Worm (Caenorhabditis elegans) whole organism, mixed stage, embryonic: ENCODE measurements around the gene aly-3.

Experiments
- bed-3 ChIP-seq: fragments of 200-800 bp; sonication (Bioruptor generic); optimal IDR thresholded peaks from 3 replicates; lab custom pipeline; 2018; ENCODE audit warnings: mild to moderate bottlenecking, missing genetic modification characterization, moderate library complexity, missing compliant biosample characterization
- nhr-28 ChIP-seq: fragments of 150-350 bp; optimal IDR thresholded peaks from 2 replicates; lab custom pipeline; 2014; ENCODE audit warnings: missing biosample characterization, missing genetic modification characterization
- pha-4 ChIP-seq: fragments of 150-350 bp; optimal IDR thresholded peaks from 2 replicates; lab custom pipeline; 2018; ENCODE audit warnings: missing biosample characterization, missing genetic modification reagents, missing genetic modification characterization
- unc-62 ChIP-seq: fragments of 150-350 bp; optimal IDR thresholded peaks from 2 replicates; lab custom pipeline; 2014; ENCODE audit warnings: missing biosample characterization, missing genetic modification reagents, missing genetic modification characterization

DNA sequence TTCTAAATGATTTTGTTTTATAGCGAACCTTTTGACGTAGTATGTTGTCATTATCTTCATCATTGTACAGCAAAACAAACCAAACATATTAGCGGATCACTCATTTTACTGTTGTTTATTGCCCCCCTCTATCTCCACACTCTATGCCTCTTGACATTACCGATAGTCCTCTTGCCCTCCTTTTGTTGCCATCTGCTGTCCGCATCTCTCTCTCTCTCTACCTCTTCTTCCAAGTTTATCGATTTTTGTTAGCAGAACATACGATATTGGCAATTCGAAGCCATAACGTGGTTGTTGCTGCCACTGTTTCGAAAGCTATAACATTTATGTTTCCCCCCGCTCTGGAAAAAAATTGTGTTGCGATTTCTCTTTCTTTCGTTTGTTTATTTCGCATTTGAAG lies 34.8 kb downstream of the aly-3 start:
- no peak for TF ChIP-seq pha-4
- TF ChIP-seq unc-62 (GFP tag; lab: Kevin White, UChicago) = no peak
- no peak for TF ChIP-seq bed-3 (GFP tag; lab: Kevin White, UChicago)
- TF ChIP-seq nhr-28 (tag; lab: Kevin White, UChicago) = no peak
